Fruit fly (Drosophila melanogaster) whole organism, embryonic: Measurements from ENCODE around the gene CG43093.
A peak's percentile ranks its signal among the peaks of the same experiment; 100 is the strongest.

Experiments used
- B-H2 ChIP-seq: fragments of 200-800 bp; sonication (Bioruptor generic); optimal IDR thresholded peaks from 2 replicates; lab custom pipeline; 2018; ENCODE audit warnings: missing biosample characterization, mild to moderate bottlenecking, missing genetic modification characterization
- Bgb ChIP-seq: fragments of 200-800 bp; sonication (Bioruptor generic); IDR thresholded peaks from 2 replicates; pipeline ENCODE4 v1.3.6; 2022; ENCODE audit warnings: missing biosample characterization, missing genetic modification characterization; ENCODE audit not compliant: partially characterized antibody
- CG1024 ChIP-seq: fragments of 200-800 bp; sonication (Bioruptor generic); IDR thresholded peaks from 2 replicates; pipeline ENCODE4 v1.3.6; 2022; ENCODE audit warnings: missing biosample characterization, missing genetic modification characterization
- CG10565 ChIP-seq: fragments of 200-800 bp; sonication (Bioruptor generic); optimal IDR thresholded peaks from 3 replicates; lab custom pipeline; 2016; ENCODE audit warnings: missing biosample characterization, mild to moderate bottlenecking, missing genetic modification characterization
- CG11695 ChIP-seq: fragments of 200-800 bp; sonication (Bioruptor generic); IDR thresholded peaks from 3 replicates; pipeline ENCODE4 v1.3.6; 2022; ENCODE audit warnings: missing biosample characterization, missing genetic modification characterization
- CG11696 ChIP-seq: fragments of 200-800 bp; sonication (Bioruptor generic); IDR thresholded peaks from 2 replicates; pipeline ENCODE4 v1.3.6; 2022; ENCODE audit warnings: missing biosample characterization, missing genetic modification characterization
- CG12942 ChIP-seq: fragments of 200-800 bp; sonication (Bioruptor generic); optimal IDR thresholded peaks from 3 replicates; lab custom pipeline; 2016; ENCODE audit warnings: missing biosample characterization, missing genetic modification characterization
- CG13287 ChIP-seq: fragments of 200-800 bp; sonication (Bioruptor generic); IDR thresholded peaks from 2 replicates; pipeline ENCODE4 v1.3.6; 2022; ENCODE audit warnings: missing biosample characterization, missing genetic modification characterization; ENCODE audit not compliant: partially characterized antibody
- CG13624 ChIP-seq: fragments of 200-800 bp; sonication (Bioruptor generic); optimal IDR thresholded peaks from 2 replicates; lab custom pipeline; 2016; ENCODE audit warnings: missing biosample characterization, missing genetic modification characterization
- CG14710 ChIP-seq: fragments of 200-800 bp; sonication (Bioruptor generic); optimal IDR thresholded peaks from 3 replicates; lab custom pipeline; 2019; ENCODE audit warnings: missing biosample characterization, mild to moderate bottlenecking, missing genetic modification characterization, moderate library complexity
- CG15011 ChIP-seq: fragments of 200-800 bp; sonication (Bioruptor generic); optimal IDR thresholded peaks from 3 replicates; lab custom pipeline; 2018; ENCODE audit warnings: missing biosample characterization, mild to moderate bottlenecking, missing genetic modification characterization
- CG15073 ChIP-seq: fragments of 200-800 bp; sonication (Bioruptor generic); optimal IDR thresholded peaks from 2 replicates; lab custom pipeline; 2016; ENCODE audit warnings: missing biosample characterization, missing genetic modification characterization
- CG1647 ChIP-seq: fragments of 200-800 bp; sonication (Bioruptor generic); optimal IDR thresholded peaks from 3 replicates; lab custom pipeline; 2016; ENCODE audit warnings: missing biosample characterization, missing genetic modification characterization
- CG16863 ChIP-seq: fragments of 200-800 bp; sonication (Bioruptor generic); optimal IDR thresholded peaks from 3 replicates; lab custom pipeline; 2016; ENCODE audit warnings: missing biosample characterization, missing genetic modification characterization
- CG2116 ChIP-seq: fragments of 200-800 bp; sonication (Bioruptor generic); optimal IDR thresholded peaks from 3 replicates; lab custom pipeline; 2018; ENCODE audit warnings: missing biosample characterization, mild to moderate bottlenecking, missing genetic modification characterization
- CG2129 ChIP-seq: fragments of 200-800 bp; sonication (Bioruptor generic); IDR thresholded peaks from 2 replicates; pipeline ENCODE4 v1.3.6; 2022; ENCODE audit warnings: missing biosample characterization, missing genetic modification characterization; ENCODE audit not compliant: partially characterized antibody
- CG32532 ChIP-seq: fragments of 200-800 bp; sonication (Bioruptor generic); IDR thresholded peaks from 2 replicates; pipeline ENCODE4 v1.3.6; 2022; ENCODE audit warnings: missing biosample characterization, missing genetic modification characterization
- CG32767 ChIP-seq: fragments of 200-800 bp; sonication (Bioruptor generic); IDR thresholded peaks from 2 replicates; pipeline ENCODE4 v1.3.6; 2022; ENCODE audit warnings: missing biosample characterization, missing genetic modification characterization
- CG33557 ChIP-seq: fragments of 200-800 bp; sonication (Bioruptor generic); optimal IDR thresholded peaks from 2 replicates; lab custom pipeline; 2019; ENCODE audit warnings: missing biosample characterization, mild to moderate bottlenecking, missing genetic modification characterization, moderate library complexity
- CG4424 ChIP-seq: fragments of 200-800 bp; sonication (Bioruptor generic); optimal IDR thresholded peaks from 3 replicates; lab custom pipeline; 2016; ENCODE audit warnings: missing biosample characterization, missing genetic modification characterization
- CG6654 ChIP-seq: fragments of 200-800 bp; sonication (Bioruptor generic); optimal IDR thresholded peaks from 2 replicates; lab custom pipeline; 2017; ENCODE audit warnings: missing biosample characterization, mild to moderate bottlenecking, missing genetic modification characterization
- CG8388 ChIP-seq: fragments of 200-800 bp; sonication (Bioruptor generic); optimal IDR thresholded peaks from 2 replicates; lab custom pipeline; 2019; ENCODE audit warnings: missing biosample characterization, mild to moderate bottlenecking, missing genetic modification characterization, moderate library complexity
- Camta ChIP-seq: fragments of 200-800 bp; sonication (Bioruptor generic); optimal IDR thresholded peaks from 2 replicates; lab custom pipeline; 2016; ENCODE audit warnings: missing biosample characterization, missing genetic modification characterization
- CoRest ChIP-seq: fragments of 200-800 bp; sonication (Bioruptor generic); optimal IDR thresholded peaks from 3 replicates; lab custom pipeline; 2018; ENCODE audit warnings: missing biosample characterization, mild to moderate bottlenecking, missing genetic modification characterization, moderate library complexity
- Dfd ChIP-seq, 2 experiments: fragments of >200 bp; optimal IDR thresholded peaks; 2 replicates each; lab custom pipeline; 2017; ENCODE audit warnings: missing biosample characterization in 2 of 2, missing genetic modification characterization in 2 of 2
- Elba2 ChIP-seq: fragments of 200-800 bp; sonication (Bioruptor generic); optimal IDR thresholded peaks from 3 replicates; lab custom pipeline; 2016; ENCODE audit warnings: missing biosample characterization, missing genetic modification characterization
- HLH3B ChIP-seq: fragments of 200-800 bp; sonication (Bioruptor generic); IDR thresholded peaks from 2 replicates; pipeline ENCODE4 v1.3.6; 2022; ENCODE audit warnings: missing biosample characterization, missing genetic modification characterization
- Hand ChIP-seq: fragments of 200-800 bp; sonication (Bioruptor generic); optimal IDR thresholded peaks from 2 replicates; lab custom pipeline; 2017; ENCODE audit warnings: mild to moderate bottlenecking, missing biosample characterization, missing genetic modification reagents, missing genetic modification characterization
- Nf-YB ChIP-seq: fragments of 200-800 bp; sonication (Bioruptor generic); optimal IDR thresholded peaks from 3 replicates; lab custom pipeline; 2019; ENCODE audit warnings: missing biosample characterization, mild to moderate bottlenecking, missing genetic modification characterization, moderate library complexity
- PHDP ChIP-seq: fragments of 200-800 bp; sonication (Bioruptor generic); optimal IDR thresholded peaks from 3 replicates; lab custom pipeline; 2018; ENCODE audit warnings: missing biosample characterization, mild to moderate bottlenecking, missing genetic modification characterization, moderate library complexity
- Rx ChIP-seq: fragments of 200-800 bp; sonication (Bioruptor generic); IDR thresholded peaks from 2 replicates; pipeline ENCODE4 v1.3.6; 2022; ENCODE audit warnings: missing biosample characterization, missing genetic modification characterization
- Vsx1 ChIP-seq: fragments of 200-800 bp; sonication (Bioruptor generic); optimal IDR thresholded peaks from 2 replicates; lab custom pipeline; 2017; ENCODE audit warnings: missing biosample characterization, mild to moderate bottlenecking, missing genetic modification characterization, missing genetic modification reagents
- br ChIP-seq: fragments of >200 bp; optimal IDR thresholded peaks from 2 replicates; lab custom pipeline; 2017
- btn ChIP-seq: fragments of 200-800 bp; sonication (Bioruptor generic); optimal IDR thresholded peaks from 2 replicates; lab custom pipeline; 2016; ENCODE audit warnings: missing biosample characterization, missing genetic modification characterization
- dm ChIP-seq: fragments of 200-800 bp; sonication (Bioruptor generic); optimal IDR thresholded peaks from 3 replicates; lab custom pipeline; 2016; ENCODE audit warnings: missing biosample characterization, missing genetic modification characterization
- dmrt11E ChIP-seq: fragments of 200-800 bp; sonication (Bioruptor generic); optimal IDR thresholded peaks from 3 replicates; lab custom pipeline; 2018; ENCODE audit warnings: missing biosample characterization, mild to moderate bottlenecking, missing genetic modification characterization, moderate library complexity
- grau ChIP-seq: fragments of 200-800 bp; optimal IDR thresholded peaks from 3 replicates; lab custom pipeline; 2019; ENCODE audit warnings: missing biosample characterization, mild to moderate bottlenecking, missing genetic modification characterization, moderate library complexity
- ind ChIP-seq: fragments of 200-800 bp; sonication (Bioruptor generic); optimal IDR thresholded peaks from 3 replicates; lab custom pipeline; 2016; ENCODE audit warnings: missing biosample characterization, missing genetic modification characterization
- jumu ChIP-seq: fragments of 200-800 bp; sonication (Bioruptor generic); optimal IDR thresholded peaks from 3 replicates; lab custom pipeline; 2016; ENCODE audit warnings: missing biosample characterization, missing genetic modification characterization
- lbe ChIP-seq: fragments of 200-800 bp; sonication (Bioruptor generic); optimal IDR thresholded peaks from 2 replicates; lab custom pipeline; 2016; ENCODE audit warnings: missing biosample characterization, mild to moderate bottlenecking, missing genetic modification characterization
- mam ChIP-seq: fragments of 200-800 bp; sonication (Bioruptor generic); optimal IDR thresholded peaks from 3 replicates; lab custom pipeline; 2016; ENCODE audit warnings: missing biosample characterization, missing genetic modification characterization
- mld ChIP-seq: fragments of 200-800 bp; sonication (Bioruptor generic); IDR thresholded peaks from 3 replicates; pipeline ENCODE4 v1.3.6; 2022; ENCODE audit warnings: missing biosample characterization, missing genetic modification characterization; ENCODE audit not compliant: partially characterized antibody
- nom ChIP-seq: fragments of 200-800 bp; sonication (Bioruptor generic); optimal IDR thresholded peaks from 2 replicates; lab custom pipeline; 2017; ENCODE audit warnings: missing biosample characterization, missing genetic modification characterization, mild to moderate bottlenecking, moderate library complexity, missing genetic modification reagents
- pnt ChIP-seq: fragments of 200-800 bp; sonication (Bioruptor generic); optimal IDR thresholded peaks from 3 replicates; lab custom pipeline; 2016; ENCODE audit warnings: missing biosample characterization, missing genetic modification characterization
- sd ChIP-seq: fragments of 200-800 bp; sonication (Bioruptor generic); optimal IDR thresholded peaks from 3 replicates; lab custom pipeline; 2018; ENCODE audit warnings: missing biosample characterization, mild to moderate bottlenecking, missing genetic modification characterization, moderate library complexity
- sqz ChIP-seq: fragments of 200-800 bp; sonication (Bioruptor generic); optimal IDR thresholded peaks from 3 replicates; lab custom pipeline; 2018; ENCODE audit warnings: missing biosample characterization, mild to moderate bottlenecking, missing genetic modification characterization
- usp ChIP-seq: fragments of >200 bp; optimal IDR thresholded peaks from 2 replicates; lab custom pipeline; 2017; ENCODE audit warnings: missing biosample characterization, missing genetic modification characterization
- wdn ChIP-seq: fragments of 200-800 bp; sonication (Bioruptor generic); IDR thresholded peaks from 2 replicates; pipeline ENCODE4 v1.3.6; 2022; ENCODE audit warnings: missing biosample characterization, missing genetic modification characterization
- wek ChIP-seq: fragments of 200-800 bp; sonication (Bioruptor generic); optimal IDR thresholded peaks from 3 replicates; lab custom pipeline; 2018; ENCODE audit warnings: missing biosample characterization, mild to moderate bottlenecking, missing genetic modification characterization, moderate library complexity

The CG43093 gene

DNA sequence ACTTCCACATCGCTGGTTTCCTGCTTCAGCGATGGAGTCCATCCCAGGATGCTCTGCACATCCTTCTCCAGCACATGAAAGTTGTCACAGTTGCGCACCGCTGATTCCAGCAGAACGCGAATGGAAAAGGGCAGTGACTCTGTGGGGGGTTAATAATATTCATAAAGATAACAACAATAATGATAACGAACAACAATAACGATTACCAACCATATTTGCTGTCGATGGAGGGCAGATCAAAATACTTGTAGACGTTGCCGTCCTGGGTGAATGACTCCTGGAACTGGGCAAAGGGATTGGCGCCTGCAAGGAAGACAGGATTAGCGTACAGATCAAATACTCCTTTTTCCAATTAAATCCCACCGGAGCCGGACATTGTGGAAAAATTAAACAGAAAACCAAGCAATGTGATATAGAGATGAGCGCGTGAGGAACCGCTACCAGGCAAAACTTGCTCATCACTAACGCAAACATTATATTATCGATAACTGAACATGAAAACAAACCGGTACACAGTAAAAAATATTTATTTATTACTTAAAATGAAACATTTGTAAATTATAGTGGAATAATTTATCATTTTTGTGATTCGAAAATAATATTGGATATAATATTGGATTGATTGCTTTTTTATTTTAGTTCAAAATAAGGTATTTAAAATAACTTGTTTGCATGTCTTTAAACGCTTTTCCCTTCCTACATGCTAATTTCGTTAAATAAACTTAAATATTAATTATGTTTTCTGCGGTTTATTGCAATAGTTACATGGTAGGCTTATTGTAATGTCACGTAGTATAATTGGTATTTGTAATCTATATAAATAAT is 45.7 kb downstream of the CG43093 start, which contains the start of gene Irp-1A (continued):
- TF ChIP-seq wek (GFP tag; lab: Kevin White, UChicago) (no peak), dmrt11E (tag; lab: Kevin White, UChicago) (peak; percentile 76), CG1024 (GFP tag; lab: Robert Waterston, UW) (peak; percentile 38; the same call in 1 of the 2 replicates), btn (GFP tag; lab: Kevin White, UChicago) (no peak), Vsx1 (GFP tag; lab: Kevin White, UChicago) (peak; percentile 57), CG33557 (GFP tag; lab: Kevin White, UChicago) (peak; percentile 66), CG13624 (GFP tag; lab: Kevin White, UChicago) (peak; percentile 47), Bgb (peak; percentile 86), CG14710 (tag; lab: Kevin White, UChicago) (peak; percentile 81), Hand (GFP tag; lab: Kevin White, UChicago) (peak; percentile 60), CoRest (tag; lab: Kevin White, UChicago) (peak; percentile 83), grau (tag; lab: Kevin White, UChicago) (peak; percentile 85), CG13287 (GFP tag; lab: Robert Waterston, UW) (peak; percentile 89), br (lab: Kevin White, UChicago) (no peak), CG8388 (GFP tag; lab: Kevin White, UChicago) (peak; percentile 76), wdn (GFP tag; lab: Robert Waterston, UW) (peak; percentile 74), Rx (GFP tag; lab: Robert Waterston, UW) (no peak), nom (GFP tag; lab: Kevin White, UChicago) (peak; percentile 35), CG15073 (GFP tag; lab: Kevin White, UChicago) (no peak), Nf-YB (GFP tag; lab: Kevin White, UChicago) (peak; percentile 65), CG32532 (GFP tag; lab: Robert Waterston, UW) (peak; percentile 89), CG32767 (GFP tag; lab: Robert Waterston, UW) (peak; percentile 43), B-H2 (GFP tag; lab: Kevin White, UChicago) (peak; percentile 53), CG15011 (GFP tag; lab: Kevin White, UChicago) (peak; percentile 40), ind (GFP tag; lab: Kevin White, UChicago) (peak; percentile 58), sqz (GFP tag; lab: Kevin White, UChicago) (peak; percentile 17), CG16863 (GFP tag; lab: Kevin White, UChicago) (peak; percentile 22), sd (tag; lab: Kevin White, UChicago) (peak; percentile 51), Dfd (GFP tag; optimal IDR thresholded peaks at IDR 0.05; lab: Kevin White, UChicago) (no peak), lbe (GFP tag; lab: Kevin White, UChicago) (peak; percentile 56), CG11695 (GFP tag; lab: Robert Waterston, UW) (peak; percentile 81), CG1647 (GFP tag; lab: Kevin White, UChicago) (peak; percentile 10), CG12942 (GFP tag; lab: Kevin White, UChicago) (peak; percentile 59), CG11696 (GFP tag; lab: Robert Waterston, UW) (peak; percentile 43; the same call in 1 of the 2 replicates), CG10565 (GFP tag; lab: Kevin White, UChicago) (no peak), CG2129 (GFP tag; lab: Robert Waterston, UW) (peak; percentile 71), Elba2 (GFP tag; lab: Kevin White, UChicago) (no peak), mam (GFP tag; lab: Kevin White, UChicago) (peak; percentile 58), HLH3B (peak; percentile 87), CG4424 (GFP tag; lab: Kevin White, UChicago) (peak; percentile 74), usp (GFP tag; lab: Kevin White, UChicago) (no peak), dm (GFP tag; lab: Kevin White, UChicago) (peak; percentile 35), Camta (GFP tag; lab: Kevin White, UChicago) (peak; percentile 22), CG2116 (peak; percentile 73), CG6654 (no peak), pnt (GFP tag; lab: Kevin White, UChicago) (no peak), jumu (GFP tag; lab: Kevin White, UChicago) (no peak), PHDP (peak; percentile 90), mld (peak; percentile 58; the same call in 2 of the 3 replicates)
